Worm (Caenorhabditis elegans): Measurements from ENCODE around the gene C50D2.6.

DNA sequence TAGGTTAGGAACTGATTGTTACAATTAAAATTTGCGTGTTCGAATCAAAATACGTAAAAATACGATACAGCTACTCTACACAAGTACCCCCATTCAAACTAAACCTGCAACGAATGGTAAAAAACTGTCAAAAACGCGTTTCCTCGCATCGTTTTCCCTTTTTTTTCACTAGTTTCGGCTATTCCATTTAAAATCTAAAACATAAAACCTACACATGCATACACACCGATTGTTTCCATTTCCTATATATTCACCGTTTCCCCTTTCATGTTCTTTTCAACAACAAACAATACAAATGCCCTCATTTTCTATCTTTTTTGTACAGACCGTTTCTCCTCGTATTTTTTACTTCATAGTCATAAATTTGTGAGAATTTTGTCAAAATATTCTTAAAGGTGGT lies 15.5 kb upstream of the C50D2.6 start:
- TF ChIP-seq ztf-16 (tag; optimal IDR thresholded peaks at IDR 0.05) (no peak), ceh-9 (tag; optimal IDR thresholded peaks at IDR 0.05) (no peak), nhr-11 (tag; optimal IDR thresholded peaks at IDR 0.05) (no peak), K02D7.2 (tag; optimal IDR thresholded peaks at IDR 0.05) (no peak), ets-4 (tag; optimal IDR thresholded peaks at IDR 0.05) (no peak), ama-1 (optimal IDR thresholded peaks at IDR 0.05) (no peak), sox-2 (GFP tag; IDR thresholded peaks at IDR 0.05) (no peak), pha-2 (tag; optimal IDR thresholded peaks at IDR 0.05) (no peak), ceh-18 (tag; optimal IDR thresholded peaks at IDR 0.05) (no peak), ceh-14 (tag; optimal IDR thresholded peaks at IDR 0.05) (no peak), syd-9 (tag; optimal IDR thresholded peaks at IDR 0.05) (no peak)

Measured in whole organism, late embryonic.